Fruit fly (Drosophila melanogaster): Measurements from ENCODE around the gene CG13251.

The CG13251 gene

dm6 chr3L:20612836-20613235 lies 24.2 kb upstream of the CG13251 start (continued):
- TF ChIP-seq lab (GFP tag; optimal IDR thresholded peaks at IDR 0.05) (peak; percentile 19), D19A (tag; optimal IDR thresholded peaks at IDR 0.05) (peak; percentile 97), tap (tag; optimal IDR thresholded peaks at IDR 0.05) (peak; percentile 43), chif (GFP tag; optimal IDR thresholded peaks at IDR 0.05) (peak in 1 of 2 experiments; percentile 16), gsb-n (tag; optimal IDR thresholded peaks at IDR 0.05) (peak; percentile 16), CG4730 (GFP tag; IDR thresholded peaks at IDR 0.05) (no peak), al (GFP tag; IDR thresholded peaks at IDR 0.05) (no peak), CG2202 (tag; optimal IDR thresholded peaks at IDR 0.05) (peak; percentile 24), CG31441 (GFP tag; IDR thresholded peaks at IDR 0.05) (peak; percentile 47; the same call in 1 of the 2 replicates), CG9817 (tag; optimal IDR thresholded peaks at IDR 0.05) (peak; percentile 11), insv (GFP tag; optimal IDR thresholded peaks at IDR 0.05) (no peak), Xrp1 (GFP tag; IDR thresholded peaks at IDR 0.05) (peak; percentile 49)

- TF ChIP-seq Awh (GFP tag; IDR thresholded peaks at IDR 0.05): peak; percentile 86
- TF ChIP-seq CG6791 (GFP tag; IDR thresholded peaks at IDR 0.05; ENCODE audit: partially characterized antibody): no peak
- TF ChIP-seq abd-A (tag; optimal IDR thresholded peaks at IDR 0.05): peak; percentile 80
- peak in 1 of 2 experiments; percentile 63 for TF ChIP-seq Eip74EF (GFP tag; optimal IDR thresholded peaks at IDR 0.05)
- TF ChIP-seq sens (GFP tag): peak; percentile 25
- peak; percentile 44 for TF ChIP-seq Vsx1 (GFP tag; optimal IDR thresholded peaks at IDR 0.05)
- peak; percentile 42 for TF ChIP-seq sd (tag; optimal IDR thresholded peaks at IDR 0.05)
- TF ChIP-seq Sry-δ (GFP tag; optimal IDR thresholded peaks at IDR 0.05): no peak
- TF ChIP-seq oc (tag; optimal IDR thresholded peaks at IDR 0.05): peak; percentile 90
- TF ChIP-seq chinmo (GFP tag; IDR thresholded peaks at IDR 0.05; ENCODE audit: partially characterized antibody): 0 out of 4 replicates have a peak, but pooled peaks have one; percentile 56
- TF ChIP-seq scrt (GFP tag; optimal IDR thresholded peaks at IDR 0.05): no peak
Observed at dm6 chr3L:20616409-20617292, 20.3 kb upstream of the CG13251 start.

dm6 chr3L:20620303-20620996 lies 16.5 kb upstream of the CG13251 start, which contains the start of gene knrl:
knrl (minus strand) TSS chr3L:20620659.
- TF ChIP-seq Nf-YB (GFP tag; optimal IDR thresholded peaks at IDR 0.05): peak; percentile 87
- TF ChIP-seq CG7745 (tag; optimal IDR thresholded peaks at IDR 0.05): no peak
- no peak for TF ChIP-seq Dref (GFP tag; IDR thresholded peaks at IDR 0.05)
- peak; percentile 69 for TF ChIP-seq Med (GFP tag)
- no peak for TF ChIP-seq NC2β (GFP tag; optimal IDR thresholded peaks at IDR 0.05)
- no peak for TF ChIP-seq CG2678 (tag; optimal IDR thresholded peaks at IDR 0.05)
- TF ChIP-seq crp (GFP tag; optimal IDR thresholded peaks at IDR 0.05): no peak
- no peak for TF ChIP-seq CG18599 (GFP tag; optimal IDR thresholded peaks at IDR 0.05)
- no peak for TF ChIP-seq CG1647 (GFP tag; optimal IDR thresholded peaks at IDR 0.05)
- no peak for TF ChIP-seq CG4854 (GFP tag; optimal IDR thresholded peaks at IDR 0.05)
- TF ChIP-seq CG33213 (GFP tag; optimal IDR thresholded peaks at IDR 0.05): no peak
- peak; percentile 90 for TF ChIP-seq chinmo (GFP tag; IDR thresholded peaks at IDR 0.05; ENCODE audit: partially characterized antibody)
- TF ChIP-seq CG4360 (GFP tag; IDR thresholded peaks at IDR 0.05): peak; percentile 59
- TF ChIP-seq knrl (GFP tag; IDR thresholded peaks at IDR 0.05; ENCODE audit: partially characterized antibody): 0 out of 3 replicates have a peak, but pooled peaks have one; percentile 10
- peak; percentile 0 for TF ChIP-seq CG10543 (GFP tag; optimal IDR thresholded peaks at IDR 0.05)
- TF ChIP-seq abd-A (tag; optimal IDR thresholded peaks at IDR 0.05): peak; percentile 43
- no peak for TF ChIP-seq CG11695 (GFP tag; IDR thresholded peaks at IDR 0.05)
- no peak for TF ChIP-seq CHES-1-like (GFP tag; optimal IDR thresholded peaks at IDR 0.05)
- no peak for TF ChIP-seq zfh2 (GFP tag; optimal IDR thresholded peaks at IDR 0.05)
- TF ChIP-seq cg (GFP tag; optimal IDR thresholded peaks at IDR 0.05): peak; percentile 84
- no peak for TF ChIP-seq cas (GFP tag; IDR thresholded peaks at IDR 0.05)
- no peak for TF ChIP-seq CG30403 (GFP tag; optimal IDR thresholded peaks at IDR 0.05)
- TF ChIP-seq Dbx (GFP tag; IDR thresholded peaks at IDR 0.05): 0 out of 3 replicates have a peak, but pooled peaks have one; percentile 22
